Fruit fly (Drosophila melanogaster): Measurements from ENCODE around the gene CG33673.

DNA sequence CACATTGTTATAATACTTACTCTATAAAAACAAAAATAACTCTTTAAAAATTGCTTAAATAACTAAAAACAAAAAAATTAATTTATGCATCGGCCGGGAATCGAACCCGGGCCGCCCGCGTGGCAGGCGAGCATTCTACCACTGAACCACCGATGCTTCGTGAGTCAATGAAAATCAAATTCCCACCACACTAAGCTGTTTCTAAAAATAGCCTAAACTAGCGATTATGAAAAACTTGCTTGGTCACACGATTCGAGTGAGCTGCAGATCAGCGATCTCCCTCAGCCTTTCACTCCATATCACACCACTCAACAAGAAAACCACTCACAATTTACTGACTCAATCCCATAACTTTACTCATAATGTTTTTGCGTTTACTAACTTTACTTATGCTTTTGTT lies 8.5 kb downstream of the CG33673 start:
- no peak for TF ChIP-seq Rel (GFP tag; optimal IDR thresholded peaks at IDR 0.05)
- TF ChIP-seq Rel (tag; optimal IDR thresholded peaks at IDR 0.05) = no peak
- TF ChIP-seq rgr (GFP tag; optimal IDR thresholded peaks at IDR 0.05) = no peak
- TF ChIP-seq woc (GFP tag; optimal IDR thresholded peaks at IDR 0.05) = no peak
- TF ChIP-seq Vsx2 (GFP tag; optimal IDR thresholded peaks at IDR 0.05; ENCODE audit: partially characterized antibody) = no peak
- TF ChIP-seq Hr78 (GFP tag; optimal IDR thresholded peaks at IDR 0.05) = no peak
- TF ChIP-seq Dfd (GFP tag; optimal IDR thresholded peaks at IDR 0.05) = no peak
- TF ChIP-seq psq (GFP tag; optimal IDR thresholded peaks at IDR 0.05) = no peak
- no peak for TF ChIP-seq dsf (GFP tag; optimal IDR thresholded peaks at IDR 0.05; ENCODE audit: borderline replicate concordance)
- TF ChIP-seq usp (GFP tag; optimal IDR thresholded peaks at IDR 0.05) = no peak
- TF ChIP-seq sv (GFP tag; optimal IDR thresholded peaks at IDR 0.05) = no peak
- no peak for TF ChIP-seq GATAd (GFP tag; optimal IDR thresholded peaks at IDR 0.05)
